Fruit fly (Drosophila melanogaster) whole organism, adult: ENCODE measurements around the gene RabGGTa.
A peak's percentile ranks its signal among the peaks of the same experiment; 100 is the strongest.

Experiments used
- CG14711 ChIP-seq: fragments of 200-800 bp; sonication (Bioruptor generic); optimal IDR thresholded peaks from 2 replicates; lab custom pipeline; 2018; ENCODE audit warnings: missing biosample characterization, mild to moderate bottlenecking, missing genetic modification characterization, moderate library complexity
- CG33017 ChIP-seq: fragments of 200-800 bp; sonication (Bioruptor generic); optimal IDR thresholded peaks from 2 replicates; lab custom pipeline; 2018; ENCODE audit warnings: missing biosample characterization, mild to moderate bottlenecking, missing genetic modification characterization, moderate library complexity
- CG5204 ChIP-seq: fragments of 200-800 bp; sonication (Bioruptor generic); optimal IDR thresholded peaks from 2 replicates; lab custom pipeline; 2016; ENCODE audit warnings: missing biosample characterization, missing genetic modification characterization
- CG7045 ChIP-seq: fragments of 200-800 bp; sonication (Bioruptor generic); optimal IDR thresholded peaks from 2 replicates; lab custom pipeline; 2017; ENCODE audit warnings: missing biosample characterization, mild to moderate bottlenecking, missing genetic modification characterization
- CG7101 ChIP-seq: fragments of 200-800 bp; sonication (Bioruptor generic); optimal IDR thresholded peaks from 2 replicates; lab custom pipeline; 2018; ENCODE audit warnings: missing biosample characterization, mild to moderate bottlenecking, missing genetic modification characterization, moderate library complexity
- Clk ChIP-seq: fragments of 200-800 bp; sonication (Bioruptor generic); optimal IDR thresholded peaks from 2 replicates; lab custom pipeline; 2017; ENCODE audit warnings: missing biosample characterization, missing genetic modification characterization
- Crg-1 ChIP-seq: fragments of 200-800 bp; sonication (Bioruptor generic); optimal IDR thresholded peaks from 2 replicates; lab custom pipeline; 2016; ENCODE audit warnings: missing biosample characterization, missing genetic modification characterization
- Hr96 ChIP-seq: fragments of 200-800 bp; sonication (Bioruptor generic); optimal IDR thresholded peaks from 2 replicates; lab custom pipeline; 2016; ENCODE audit warnings: missing biosample characterization, missing genetic modification characterization
- bab1 ChIP-seq: fragments of 200-800 bp; sonication (Bioruptor generic); optimal IDR thresholded peaks from 3 replicates; lab custom pipeline; 2019; ENCODE audit warnings: missing biosample characterization, mild to moderate bottlenecking, missing genetic modification characterization, moderate library complexity
- cnc ChIP-seq, 2 experiments: fragments of >200 bp; optimal IDR thresholded peaks; 2 replicates each; lab custom pipeline; 2017
- kay ChIP-seq: fragments of 200-800 bp; sonication (Bioruptor generic); peaks from one replicate; lab custom pipeline; 2016; ENCODE audit warnings: missing biosample characterization, missing genetic modification characterization, borderline replicate concordance
- pad ChIP-seq: fragments of 200-800 bp; sonication (Bioruptor generic); optimal IDR thresholded peaks from 3 replicates; lab custom pipeline; 2017; ENCODE audit warnings: missing biosample characterization, missing genetic modification characterization, mild to moderate bottlenecking, moderate library complexity, missing genetic modification reagents
- tj ChIP-seq: fragments of 200-800 bp; sonication (Bioruptor generic); optimal IDR thresholded peaks from 3 replicates; lab custom pipeline; 2017; ENCODE audit warnings: missing biosample characterization, mild to moderate bottlenecking, missing genetic modification characterization, moderate library complexity

- TF ChIP-seq kay (peak; percentile 82), CG14711 (tag; lab: Kevin White, UChicago) (peak; percentile 30), Hr96 (GFP tag; lab: Kevin White, UChicago) (peak; percentile 0), tj (GFP tag; lab: Kevin White, UChicago) (no peak), pad (GFP tag; lab: Kevin White, UChicago) (peak; percentile 13), CG7101 (tag; lab: Kevin White, UChicago) (peak; percentile 36), cnc (optimal IDR thresholded peaks at IDR 0.05; lab: Kevin White, UChicago) (no peak), Crg-1 (no peak), Clk (GFP tag; lab: Kevin White, UChicago) (no peak), CG33017 (tag; lab: Kevin White, UChicago) (no peak), CG5204 (no peak), CG7045 (no peak), bab1 (GFP tag; lab: Kevin White, UChicago) (no peak)
Measured at dm6 chr3R:5108034-5108433, 19.9 kb upstream of the RabGGTa start.
